Fruit fly (Drosophila melanogaster) whole organism, embryonic: ENCODE measurements around the gene TBC1D16.

Experiments used
- CG10267 ChIP-seq: fragments of 200-800 bp; sonication (Bioruptor generic); optimal IDR thresholded peaks from 2 replicates; lab custom pipeline; 2018; ENCODE audit warnings: missing biosample characterization, mild to moderate bottlenecking, missing genetic modification characterization, moderate library complexity
- CG10366 ChIP-seq: fragments of 200-800 bp; sonication (Bioruptor generic); IDR thresholded peaks from 2 replicates; pipeline ENCODE4 v1.3.6; 2022; ENCODE audit warnings: missing biosample characterization, missing genetic modification characterization
- CG11247 ChIP-seq: fragments of 200-800 bp; sonication (Bioruptor generic); IDR thresholded peaks from 2 replicates; pipeline ENCODE4 v1.3.6; 2022; ENCODE audit warnings: missing biosample characterization, missing genetic modification characterization
- CG12299 ChIP-seq: fragments of 200-800 bp; sonication (Bioruptor generic); optimal IDR thresholded peaks from 2 replicates; lab custom pipeline; 2018; ENCODE audit warnings: missing biosample characterization, mild to moderate bottlenecking, missing genetic modification characterization
- CG13424 ChIP-seq: fragments of 200-800 bp; sonication (Bioruptor generic); optimal IDR thresholded peaks from 2 replicates; lab custom pipeline; 2019; ENCODE audit warnings: missing biosample characterization, mild to moderate bottlenecking, missing genetic modification characterization, moderate library complexity
- CG1529 ChIP-seq: fragments of 200-800 bp; sonication (Bioruptor generic); optimal IDR thresholded peaks from 3 replicates; lab custom pipeline; 2018; ENCODE audit warnings: missing biosample characterization, missing genetic modification characterization
- CG15696 ChIP-seq: fragments of 200-800 bp; sonication (Bioruptor generic); optimal IDR thresholded peaks from 2 replicates; lab custom pipeline; 2019; ENCODE audit warnings: missing biosample characterization, mild to moderate bottlenecking, missing genetic modification characterization, moderate library complexity
- CG1602 ChIP-seq: fragments of 200-800 bp; sonication (Bioruptor generic); optimal IDR thresholded peaks from 3 replicates; lab custom pipeline; 2016; ENCODE audit warnings: missing biosample characterization, missing genetic modification characterization
- CG1603 ChIP-seq: fragments of 200-800 bp; sonication (Bioruptor generic); optimal IDR thresholded peaks from 2 replicates; lab custom pipeline; 2019; ENCODE audit warnings: missing biosample characterization, mild to moderate bottlenecking, missing genetic modification characterization, moderate library complexity
- CG1832 ChIP-seq: fragments of 200-800 bp; sonication (Bioruptor generic); optimal IDR thresholded peaks from 2 replicates; lab custom pipeline; 2017; ENCODE audit warnings: missing biosample characterization, mild to moderate bottlenecking, missing genetic modification characterization, inconsistent platforms
- CG18476 ChIP-seq: fragments of 200-800 bp; sonication (Bioruptor generic); optimal IDR thresholded peaks from 2 replicates; lab custom pipeline; 2016; ENCODE audit warnings: missing biosample characterization, mild to moderate bottlenecking, missing genetic modification characterization
- CG18764 ChIP-seq: fragments of 200-800 bp; sonication (Bioruptor generic); optimal IDR thresholded peaks from 3 replicates; lab custom pipeline; 2016; ENCODE audit warnings: missing biosample characterization, missing genetic modification characterization
- CG2120 ChIP-seq: fragments of 200-800 bp; sonication (Bioruptor generic); optimal IDR thresholded peaks from 3 replicates; lab custom pipeline; 2016; ENCODE audit warnings: missing biosample characterization, missing genetic modification characterization
- CG33557 ChIP-seq: fragments of 200-800 bp; sonication (Bioruptor generic); optimal IDR thresholded peaks from 2 replicates; lab custom pipeline; 2019; ENCODE audit warnings: missing biosample characterization, mild to moderate bottlenecking, missing genetic modification characterization, moderate library complexity
- CG5245 ChIP-seq: fragments of 200-800 bp; sonication (Bioruptor generic); optimal IDR thresholded peaks from 3 replicates; lab custom pipeline; 2016; ENCODE audit warnings: missing biosample characterization, missing genetic modification characterization
- CG6254 ChIP-seq: fragments of 200-800 bp; sonication (Bioruptor generic); optimal IDR thresholded peaks from 3 replicates; lab custom pipeline; 2017; ENCODE audit warnings: mild to moderate bottlenecking, missing biosample characterization, missing genetic modification reagents, missing genetic modification characterization
- CG7271 ChIP-seq: fragments of 200-800 bp; sonication (Bioruptor generic); optimal IDR thresholded peaks from 2 replicates; lab custom pipeline; 2018; ENCODE audit warnings: missing biosample characterization, mild to moderate bottlenecking, missing genetic modification characterization, moderate library complexity
- CG7745 ChIP-seq: fragments of 200-800 bp; sonication (Bioruptor generic); optimal IDR thresholded peaks from 2 replicates; lab custom pipeline; 2018; ENCODE audit warnings: missing biosample characterization, mild to moderate bottlenecking, missing genetic modification characterization, moderate library complexity
- CG7928 ChIP-seq: fragments of 200-800 bp; sonication (Bioruptor generic); optimal IDR thresholded peaks from 2 replicates; lab custom pipeline; 2017; ENCODE audit warnings: missing biosample characterization, mild to moderate bottlenecking, missing genetic modification characterization
- CG8478 ChIP-seq: fragments of >200 bp; optimal IDR thresholded peaks from 2 replicates; lab custom pipeline; 2018
- CTCF ChIP-seq: fragments of 200-800 bp; sonication (Bioruptor generic); optimal IDR thresholded peaks from 2 replicates; lab custom pipeline; 2017; ENCODE audit warnings: missing biosample characterization, mild to moderate bottlenecking, missing genetic modification characterization, moderate library complexity
- E2f1 ChIP-seq: fragments of 200-800 bp; sonication (Bioruptor generic); IDR thresholded peaks from 2 replicates; pipeline ENCODE4 v1.3.6; 2022; ENCODE audit warnings: missing biosample characterization, missing genetic modification characterization
- HLH4C ChIP-seq: fragments of 200-800 bp; sonication (Bioruptor generic); IDR thresholded peaks from 3 replicates; pipeline ENCODE4 v1.3.6; 2022; ENCODE audit warnings: missing biosample characterization, missing genetic modification characterization; ENCODE audit not compliant: partially characterized antibody
- Mad ChIP-seq: fragments of 200-800 bp; sonication (Bioruptor generic); optimal IDR thresholded peaks from 2 replicates; lab custom pipeline; 2016; ENCODE audit warnings: missing biosample characterization, missing genetic modification characterization
- Max ChIP-seq: fragments of 200-800 bp; sonication (Bioruptor generic); optimal IDR thresholded peaks from 2 replicates; lab custom pipeline; 2016; ENCODE audit warnings: missing biosample characterization, mild to moderate bottlenecking, missing genetic modification characterization
- Nf-YA ChIP-seq: fragments of 200-800 bp; sonication (Bioruptor generic); IDR thresholded peaks from 2 replicates; pipeline ENCODE4 v1.3.6; 2022; ENCODE audit warnings: missing biosample characterization, missing genetic modification characterization
- Poxn ChIP-seq: fragments of 200-800 bp; sonication (Bioruptor generic); IDR thresholded peaks from 2 replicates; pipeline ENCODE4 v1.3.6; 2022; ENCODE audit warnings: missing biosample characterization, missing genetic modification characterization
- Rx ChIP-seq: fragments of 200-800 bp; sonication (Bioruptor generic); IDR thresholded peaks from 2 replicates; pipeline ENCODE4 v1.3.6; 2022; ENCODE audit warnings: missing biosample characterization, missing genetic modification characterization
- ab ChIP-seq: fragments of 200-800 bp; sonication (Bioruptor generic); optimal IDR thresholded peaks from 2 replicates; lab custom pipeline; 2016; ENCODE audit warnings: missing biosample characterization, missing genetic modification characterization
- amos ChIP-seq: fragments of 200-800 bp; sonication (Bioruptor generic); IDR thresholded peaks from 2 replicates; pipeline ENCODE4 v1.3.6; 2022; ENCODE audit warnings: missing biosample characterization, missing genetic modification characterization; ENCODE audit not compliant: partially characterized antibody
- bbx ChIP-seq: fragments of 200-800 bp; sonication (Bioruptor generic); IDR thresholded peaks from 2 replicates; pipeline ENCODE4 v1.3.6; 2022; ENCODE audit warnings: missing biosample characterization, missing genetic modification characterization; ENCODE audit not compliant: partially characterized antibody
- dimm ChIP-seq: fragments of 200-800 bp; sonication (Bioruptor generic); IDR thresholded peaks from 2 replicates; pipeline ENCODE4 v1.3.6; 2022; ENCODE audit warnings: missing biosample characterization, missing genetic modification characterization
- eve ChIP-seq, 2 experiments: fragments of >200 bp; optimal IDR thresholded peaks; 2 replicates each; lab custom pipeline; 2017; ENCODE audit warnings: missing biosample characterization in 2 of 2, missing genetic modification characterization in 2 of 2
- fd102C ChIP-seq: fragments of 200-800 bp; sonication (Bioruptor generic); optimal IDR thresholded peaks from 2 replicates; lab custom pipeline; 2018; ENCODE audit warnings: missing biosample characterization, mild to moderate bottlenecking, missing genetic modification characterization, moderate library complexity
- fu2 ChIP-seq: fragments of 200-800 bp; sonication (Bioruptor generic); optimal IDR thresholded peaks from 2 replicates; lab custom pipeline; 2016; ENCODE audit warnings: missing biosample characterization, missing genetic modification characterization
- ham ChIP-seq: fragments of 200-800 bp; sonication (Bioruptor generic); IDR thresholded peaks from 2 replicates; pipeline ENCODE4 v1.3.6; 2022; ENCODE audit warnings: missing biosample characterization, missing genetic modification characterization
- hkb ChIP-seq, 2 experiments: fragments of 200-800 bp in 1 of 2; fragments of >200 bp in 1 of 2; sonication (Bioruptor generic) in 1 of 2; IDR thresholded peaks in 1 of 2; optimal IDR thresholded peaks in 1 of 2; 2 replicates each; pipeline versions ENCODE4 v1.3.6 to Lab custom; 2017 to 2022; ENCODE audit warnings: missing biosample characterization in 1 of 2, missing genetic modification characterization in 1 of 2
- jumu ChIP-seq: fragments of 200-800 bp; sonication (Bioruptor generic); optimal IDR thresholded peaks from 3 replicates; lab custom pipeline; 2016; ENCODE audit warnings: missing biosample characterization, missing genetic modification characterization
- lola ChIP-seq, 3 experiments: fragments of >200 bp in 2 of 3; fragments of 200-800 bp in 1 of 3; sonication (Bioruptor generic) in 1 of 3; optimal IDR thresholded peaks; 2 replicates each; lab custom pipeline; 2017 to 2019; ENCODE audit warnings: missing biosample characterization in 3 of 3, missing genetic modification characterization in 3 of 3, mild to moderate bottlenecking in 1 of 3, moderate library complexity in 1 of 3
- luna ChIP-seq: fragments of 200-800 bp; sonication (Bioruptor generic); optimal IDR thresholded peaks from 2 replicates; lab custom pipeline; 2016; ENCODE audit warnings: missing biosample characterization, missing genetic modification characterization
- nerfin-1 ChIP-seq: fragments of 200-800 bp; sonication (Bioruptor generic); optimal IDR thresholded peaks from 3 replicates; lab custom pipeline; 2019; ENCODE audit warnings: missing biosample characterization, mild to moderate bottlenecking, missing genetic modification characterization, moderate library complexity
- nmo ChIP-seq: fragments of 200-800 bp; sonication (Bioruptor generic); optimal IDR thresholded peaks from 2 replicates; lab custom pipeline; 2018; ENCODE audit warnings: missing biosample characterization, mild to moderate bottlenecking, missing genetic modification characterization, moderate library complexity
- ro ChIP-seq: fragments of 200-800 bp; sonication (Bioruptor generic); IDR thresholded peaks from 2 replicates; pipeline ENCODE4 v1.3.6; 2022; ENCODE audit warnings: missing biosample characterization, missing genetic modification characterization
- salm ChIP-seq: fragments of 200-800 bp; sonication (Bioruptor generic); optimal IDR thresholded peaks from 2 replicates; lab custom pipeline; 2018; ENCODE audit warnings: missing biosample characterization, mild to moderate bottlenecking, missing genetic modification characterization
- shn ChIP-seq: fragments of 200-800 bp; sonication (Bioruptor generic); optimal IDR thresholded peaks from 3 replicates; lab custom pipeline; 2016; ENCODE audit warnings: missing biosample characterization, missing genetic modification characterization
- sim ChIP-seq: fragments of 200-800 bp; sonication (Bioruptor generic); IDR thresholded peaks from 2 replicates; pipeline ENCODE4 v1.3.6; 2022; ENCODE audit warnings: missing biosample characterization, missing genetic modification characterization
- stc ChIP-seq: fragments of 200-800 bp; sonication (Bioruptor generic); IDR thresholded peaks from 2 replicates; pipeline ENCODE4 v1.3.6; 2022; ENCODE audit warnings: missing biosample characterization, missing genetic modification characterization
- unpg ChIP-seq: fragments of 200-800 bp; sonication (Bioruptor generic); optimal IDR thresholded peaks from 3 replicates; lab custom pipeline; 2018; ENCODE audit warnings: missing biosample characterization, mild to moderate bottlenecking, missing genetic modification characterization, moderate library complexity
- vfl ChIP-seq: fragments of 200-800 bp; sonication (Bioruptor generic); optimal IDR thresholded peaks from 2 replicates; lab custom pipeline; 2016; ENCODE audit warnings: missing biosample characterization, missing genetic modification characterization
- zen2 ChIP-seq: fragments of 200-800 bp; sonication (Bioruptor generic); IDR thresholded peaks from 3 replicates; pipeline ENCODE4 v1.3.6; 2022; ENCODE audit warnings: missing biosample characterization, missing genetic modification characterization; ENCODE audit not compliant: partially characterized antibody
- zfh2 ChIP-seq: fragments of 200-800 bp; sonication (Bioruptor generic); optimal IDR thresholded peaks from 2 replicates; lab custom pipeline; 2016; ENCODE audit warnings: missing biosample characterization, missing genetic modification characterization

TBC1D16 gene

dm6 chr2L:10426534-10427048 lies 8.9 kb downstream of the TBC1D16 start, which contains the start of the genes SmB and KdelR (continued):
- TF ChIP-seq jumu (GFP tag; lab: Kevin White, UChicago) (peak; percentile 7), CG2120 (GFP tag; lab: Kevin White, UChicago) (peak; percentile 51), CG15696 (tag; lab: Kevin White, UChicago) (no peak), CG8478 (lab: Kevin White, UChicago) (no peak), stc (GFP tag; lab: Robert Waterston, UW) (no peak), CG10366 (no peak), CG1529 (no peak), fu2 (GFP tag; lab: Kevin White, UChicago) (no peak), CG18476 (GFP tag; lab: Kevin White, UChicago) (peak; percentile 7), CG13424 (tag; lab: Kevin White, UChicago) (peak; percentile 7), lola (GFP tag; optimal IDR thresholded peaks at IDR 0.05; lab: Kevin White, UChicago) (peak in 1 of 3 experiments; percentile 19), salm (tag; lab: Kevin White, UChicago) (no peak), vfl (GFP tag; lab: Kevin White, UChicago) (no peak), CG1832 (GFP tag; lab: Kevin White, UChicago) (no peak), CG11247 (no peak), ham (GFP tag; lab: Robert Waterston, UW) (no peak), CG18764 (GFP tag; lab: Kevin White, UChicago) (no peak), CG7928 (GFP tag; lab: Kevin White, UChicago) (no peak), CG7271 (tag; lab: Kevin White, UChicago) (peak; percentile 8), nerfin-1 (tag; lab: Kevin White, UChicago) (peak; percentile 40), dimm (GFP tag; lab: Robert Waterston, UW) (no peak), Nf-YA (GFP tag; lab: Robert Waterston, UW) (no peak), zen2 (GFP tag; lab: Robert Waterston, UW) (peak; percentile 66), CG5245 (GFP tag; lab: Kevin White, UChicago) (no peak), CG10267 (tag; lab: Kevin White, UChicago) (peak; percentile 73), CG7745 (tag; lab: Kevin White, UChicago) (no peak), sim (no peak), CG6254 (GFP tag; lab: Kevin White, UChicago) (no peak), zfh2 (GFP tag; lab: Kevin White, UChicago) (no peak), nmo (peak; percentile 41), CG12299 (tag; lab: Kevin White, UChicago) (no peak), hkb (optimal IDR thresholded peaks at IDR 0.05; lab: Kevin White, UChicago) (no peak), hkb (GFP tag; IDR thresholded peaks at IDR 0.05; lab: Robert Waterston, UW) (no peak), fd102C (GFP tag; lab: Kevin White, UChicago) (no peak), ab (GFP tag; lab: Kevin White, UChicago) (no peak), HLH4C (GFP tag; lab: Robert Waterston, UW) (peak; percentile 96), ro (GFP tag; lab: Robert Waterston, UW) (no peak), Poxn (GFP tag; lab: Robert Waterston, UW) (no peak), CG33557 (GFP tag; lab: Kevin White, UChicago) (peak; percentile 26), CG1602 (GFP tag; lab: Kevin White, UChicago) (no peak), CG1603 (tag; lab: Kevin White, UChicago) (peak; percentile 16), CTCF (GFP tag; lab: Kevin White, UChicago) (no peak), Max (peak; percentile 64), eve (GFP tag; optimal IDR thresholded peaks at IDR 0.05; lab: Kevin White, UChicago) (no peak), E2f1 (GFP tag; lab: Robert Waterston, UW) (no peak), unpg (GFP tag; lab: Kevin White, UChicago) (no peak), shn (GFP tag; lab: Kevin White, UChicago) (no peak), bbx (GFP tag; lab: Robert Waterston, UW) (peak; percentile 66), luna (GFP tag; lab: Kevin White, UChicago) (no peak), Mad (GFP tag; lab: Kevin White, UChicago) (no peak), amos (GFP tag; lab: Robert Waterston, UW) (peak; percentile 67; the same call in 1 of the 2 replicates), Rx (GFP tag; lab: Robert Waterston, UW) (no peak)
